Worm (Caenorhabditis elegans) whole organism, midembryonic: ENCODE results near the gene M03C11.3.
A peak's percentile ranks its signal among the peaks of the same experiment; 100 is the strongest.

Experiments used
- T22C8.4 ChIP-seq: fragments of 200-800 bp; sonication (Bioruptor generic); IDR thresholded peaks from 2 replicates; pipeline ENCODE4 v1.3.6; 2022; ENCODE audit warnings: missing genetic modification characterization, missing compliant biosample characterization
- cog-1 ChIP-seq: sonication (generic microtip); optimal IDR thresholded peaks from 2 replicates; lab custom pipeline; 2016; ENCODE audit warnings: missing genetic modification characterization, missing compliant biosample characterization
- flt-1 ChIP-seq: fragments of 200-800 bp; sonication (Bioruptor generic); IDR thresholded peaks from 2 replicates; pipeline ENCODE4 v1.3.6; 2022; ENCODE audit warnings: missing genetic modification characterization, missing compliant biosample characterization
- klf-2 ChIP-seq: fragments of 200-800 bp; sonication (Bioruptor generic); conservative IDR thresholded peaks from 2 replicates; pipeline ENCODE4 v1.3.6; 2022; ENCODE audit warnings: missing genetic modification reagents, missing genetic modification characterization, missing compliant biosample characterization
- med-1 ChIP-seq: sonication (generic microtip); optimal IDR thresholded peaks from 2 replicates; lab custom pipeline; 2017; ENCODE audit warnings: missing genetic modification characterization, mild to moderate bottlenecking, missing compliant biosample characterization, antibody characterized with exemption, missing genetic modification reagents; ENCODE audit not compliant: insufficient read depth
- ref-1 ChIP-seq: fragments of 200-800 bp; sonication (Bioruptor generic); conservative IDR thresholded peaks from 2 replicates; pipeline ENCODE4 v1.3.6; 2022; ENCODE audit warnings: missing genetic modification reagents, missing genetic modification characterization, missing compliant biosample characterization
- tab-1 ChIP-seq: fragments of 200-800 bp; sonication (Bioruptor generic); IDR thresholded peaks from 2 replicates; pipeline ENCODE4 v1.3.6; 2022; ENCODE audit warnings: missing genetic modification characterization, missing compliant biosample characterization
- ztf-23 ChIP-seq: fragments of 200-800 bp; sonication (Bioruptor generic); IDR thresholded peaks from 2 replicates; pipeline ENCODE4 v1.3.6; 2022; ENCODE audit warnings: missing genetic modification reagents, missing genetic modification characterization, missing compliant biosample characterization
- ztf-29 ChIP-seq: fragments of 200-800 bp; sonication (Bioruptor generic); IDR thresholded peaks from 2 replicates; pipeline ENCODE4 v1.3.6; 2022; ENCODE audit warnings: missing genetic modification reagents, missing genetic modification characterization, missing compliant biosample characterization

The M03C11.3 gene

DNA sequence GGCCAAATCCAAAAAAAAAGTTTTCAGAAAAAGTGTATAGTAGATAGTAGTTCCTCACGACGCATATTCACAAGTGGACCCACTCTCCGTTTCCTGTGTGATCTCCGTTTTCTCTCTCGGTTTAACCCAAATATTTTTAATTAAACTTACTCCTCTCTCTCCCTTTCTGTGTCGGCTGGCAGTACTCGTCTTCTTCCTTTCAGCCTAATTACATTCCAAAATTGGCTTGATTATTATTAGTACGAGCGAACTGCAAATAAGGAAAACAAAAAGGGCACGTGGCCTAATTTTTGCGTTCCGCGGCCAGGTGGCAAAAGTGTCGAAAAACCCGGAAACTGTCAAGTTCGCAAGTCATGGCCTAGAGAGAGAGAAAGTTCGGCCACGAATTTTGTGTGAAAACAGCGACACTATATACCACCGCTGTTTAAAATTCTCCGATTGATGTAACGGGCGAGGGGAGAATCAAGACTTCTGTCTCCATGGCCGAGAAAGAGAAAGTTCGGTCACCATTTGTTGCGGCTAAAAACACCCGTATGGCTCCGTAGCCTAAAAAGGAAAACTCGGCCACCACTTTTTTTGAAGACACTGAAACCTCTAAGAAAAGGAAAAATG lies 7.9 kb upstream of the M03C11.3 start:
- TF ChIP-seq ztf-23 (no peak), cog-1 (tag; lab: Kevin White, UChicago) (no peak), ref-1 (GFP tag; lab: Robert Waterston, UW) (no peak), ztf-29 (GFP tag; lab: Robert Waterston, UW) (no peak), tab-1 (GFP tag; lab: Robert Waterston, UW) (no peak), T22C8.4 (GFP tag; lab: Robert Waterston, UW) (no peak), med-1 (GFP tag; lab: Kevin White, UChicago) (no peak), klf-2 (GFP tag; lab: Robert Waterston, UW) (no peak), flt-1 (GFP tag; lab: Robert Waterston, UW) (no peak)

ce11 chrIII:10398919-10399318 lies 6.0 kb upstream of the M03C11.3 start:
- TF ChIP-seq med-1 (GFP tag; lab: Kevin White, UChicago) (no peak), ztf-29 (GFP tag; lab: Robert Waterston, UW) (no peak), klf-2 (GFP tag; lab: Robert Waterston, UW) (no peak), ztf-23 (no peak), flt-1 (GFP tag; lab: Robert Waterston, UW) (no peak)

DNA sequence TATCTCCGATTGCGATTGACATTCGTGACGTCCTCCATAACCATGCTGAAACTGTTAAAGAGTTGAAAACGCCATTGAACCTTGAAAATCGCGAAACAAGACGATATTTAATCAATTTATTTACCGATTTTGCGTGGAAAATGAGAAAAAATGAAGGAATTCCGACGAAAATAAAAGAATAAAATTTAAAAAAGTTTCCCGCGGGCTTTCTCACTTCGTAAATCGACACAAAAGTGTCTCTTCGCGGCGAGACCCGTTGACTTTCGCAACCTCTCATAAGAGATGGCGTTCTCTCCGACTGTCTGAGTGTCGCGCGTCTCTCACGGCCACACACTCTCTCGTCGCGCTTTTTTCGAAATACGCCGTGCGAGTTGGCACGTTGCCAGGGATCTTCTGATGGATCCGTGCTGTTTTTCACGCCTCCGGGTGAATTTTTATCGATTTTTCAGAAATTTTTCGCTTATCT lies 2.4 kb downstream of the M03C11.3 start, which contains the start of gene hat-1:
Gene hat-1 (minus strand): TSS at position 51 of the 466 bp plus-strand sequence.
- no peak for TF ChIP-seq med-1 (GFP tag; lab: Kevin White, UChicago)
- no peak for TF ChIP-seq cog-1 (tag; lab: Kevin White, UChicago)
- TF ChIP-seq ztf-23: 0 out of 2 replicates have a peak, but pooled peaks have one; percentile 41
- no peak for TF ChIP-seq klf-2 (GFP tag; lab: Robert Waterston, UW)
- 0 out of 2 replicates have a peak, but pooled peaks have one; percentile 18 for TF ChIP-seq T22C8.4 (GFP tag; lab: Robert Waterston, UW)
- TF ChIP-seq ref-1 (GFP tag; lab: Robert Waterston, UW): no peak
- no peak for TF ChIP-seq tab-1 (GFP tag; lab: Robert Waterston, UW)
- peak; percentile 64; the same call in 1 of the 2 replicates for TF ChIP-seq flt-1 (GFP tag; lab: Robert Waterston, UW)
- peak; percentile 51 for TF ChIP-seq ztf-29 (GFP tag; lab: Robert Waterston, UW)

ce11 chrIII:10415822-10416221 lies 11.0 kb downstream of the M03C11.3 start, which contains the start of gene ymel-1:
ymel-1 (plus strand) TSS chrIII:10416139.
- TF ChIP-seq klf-2 (GFP tag; lab: Robert Waterston, UW) (no peak), T22C8.4 (GFP tag; lab: Robert Waterston, UW) (no peak), cog-1 (tag; lab: Kevin White, UChicago) (no peak)

- TF ChIP-seq ref-1 (GFP tag; lab: Robert Waterston, UW) (0 out of 2 replicates have a peak, but pooled peaks have one; percentile 22), klf-2 (GFP tag; lab: Robert Waterston, UW) (no peak)
These were observed 16.8 kb downstream of the M03C11.3 start for ce11 chrIII:10421680-10422079.

ce11 chrIII:10423906-10424305 lies 19.0 kb downstream of the M03C11.3 start, which contains the start of gene M03C11.6:
M03C11.6 (minus strand) TSS chrIII:10424006.
- TF ChIP-seq ref-1 (GFP tag; lab: Robert Waterston, UW): no peak
- no peak for TF ChIP-seq tab-1 (GFP tag; lab: Robert Waterston, UW)
- TF ChIP-seq klf-2 (GFP tag; lab: Robert Waterston, UW): no peak
- no peak for TF ChIP-seq ztf-23
- TF ChIP-seq ztf-29 (GFP tag; lab: Robert Waterston, UW): no peak
- TF ChIP-seq T22C8.4 (GFP tag; lab: Robert Waterston, UW): no peak
- no peak for TF ChIP-seq flt-1 (GFP tag; lab: Robert Waterston, UW)
- TF ChIP-seq med-1 (GFP tag; lab: Kevin White, UChicago): no peak
- TF ChIP-seq cog-1 (tag; lab: Kevin White, UChicago): no peak

DNA sequence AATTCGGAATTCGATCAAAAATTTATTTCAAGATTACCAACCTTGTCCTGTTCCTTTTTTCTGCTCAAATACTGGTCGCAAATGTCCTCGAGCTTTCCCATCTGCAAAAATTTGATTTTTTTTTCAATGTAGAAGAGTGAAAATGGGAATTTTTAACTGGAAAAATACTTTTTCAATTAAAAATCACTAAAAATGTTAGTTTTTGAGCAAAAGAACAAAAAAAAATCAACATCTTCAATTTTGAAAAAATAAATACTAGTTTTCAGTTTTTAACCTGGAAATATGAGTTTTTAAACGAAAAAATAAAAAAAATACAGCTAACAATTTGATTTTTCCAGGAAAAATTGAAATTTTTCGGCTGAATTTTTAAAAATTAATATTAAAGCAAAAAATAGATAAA lies 23.0 kb downstream of the M03C11.3 start, which contains the start of gene prp-3:
Gene prp-3 (minus strand): TSS at position 101 of the 400 bp plus-strand sequence.
- TF ChIP-seq med-1 (GFP tag; lab: Kevin White, UChicago): no peak
- TF ChIP-seq klf-2 (GFP tag; lab: Robert Waterston, UW): no peak
- no peak for TF ChIP-seq flt-1 (GFP tag; lab: Robert Waterston, UW)
- TF ChIP-seq cog-1 (tag; lab: Kevin White, UChicago): no peak
- no peak for TF ChIP-seq ztf-23

- TF ChIP-seq ref-1 (GFP tag; lab: Robert Waterston, UW) (peak; percentile 59; the same call in 1 of the 2 replicates), ztf-29 (GFP tag; lab: Robert Waterston, UW) (no peak), flt-1 (GFP tag; lab: Robert Waterston, UW) (peak; percentile 83), T22C8.4 (GFP tag; lab: Robert Waterston, UW) (peak; percentile 51; the same call in 1 of the 2 replicates), med-1 (GFP tag; lab: Kevin White, UChicago) (no peak), cog-1 (tag; lab: Kevin White, UChicago) (peak; percentile 52), klf-2 (GFP tag; lab: Robert Waterston, UW) (no peak; the same call in 1 of the 2 replicates), tab-1 (GFP tag; lab: Robert Waterston, UW) (peak; percentile 79), ztf-23 (peak; percentile 71; the same call in 1 of the 2 replicates)
These were observed 27.2 kb downstream of the M03C11.3 start for ce11 chrIII:10432104-10432503.
